Fruit fly (Drosophila melanogaster) whole organism, embryonic: ENCODE measurements around the gene lectin-24A.

Experiments
- C15 ChIP-seq: fragments of 200-800 bp; sonication (Bioruptor generic); IDR thresholded peaks from 3 replicates; pipeline ENCODE4 v1.3.6; 2022; ENCODE audit warnings: missing biosample characterization, missing genetic modification characterization
- CG10147 ChIP-seq: fragments of 200-800 bp; sonication (Bioruptor generic); optimal IDR thresholded peaks from 2 replicates; lab custom pipeline; 2019; ENCODE audit warnings: missing biosample characterization, mild to moderate bottlenecking, missing genetic modification characterization, moderate library complexity
- CG10366 ChIP-seq: fragments of 200-800 bp; sonication (Bioruptor generic); IDR thresholded peaks from 2 replicates; pipeline ENCODE4 v1.3.6; 2022; ENCODE audit warnings: missing biosample characterization, missing genetic modification characterization
- CG10431 ChIP-seq: fragments of 200-800 bp; sonication (Bioruptor generic); optimal IDR thresholded peaks from 3 replicates; lab custom pipeline; 2018; ENCODE audit warnings: missing biosample characterization, mild to moderate bottlenecking, missing genetic modification characterization
- CG10654 ChIP-seq: fragments of 200-800 bp; sonication (Bioruptor generic); optimal IDR thresholded peaks from 2 replicates; lab custom pipeline; 2016; ENCODE audit warnings: missing biosample characterization, missing genetic modification characterization
- CG11398 ChIP-seq: fragments of 200-800 bp; sonication (Bioruptor generic); optimal IDR thresholded peaks from 2 replicates; lab custom pipeline; 2016; ENCODE audit warnings: missing biosample characterization, missing genetic modification characterization
- CG12659 ChIP-seq: fragments of 200-800 bp; sonication (Bioruptor generic); optimal IDR thresholded peaks from 3 replicates; lab custom pipeline; 2017; ENCODE audit warnings: mild to moderate bottlenecking, missing biosample characterization, missing genetic modification reagents, missing genetic modification characterization
- CG14050 ChIP-seq: fragments of 200-800 bp; sonication (Bioruptor generic); IDR thresholded peaks from 3 replicates; pipeline ENCODE4 v1.3.6; 2022; ENCODE audit warnings: missing biosample characterization, missing genetic modification characterization
- CG15601 ChIP-seq: fragments of 200-800 bp; sonication (Bioruptor generic); optimal IDR thresholded peaks from 3 replicates; lab custom pipeline; 2019; ENCODE audit warnings: missing biosample characterization, mild to moderate bottlenecking, missing genetic modification characterization, moderate library complexity
- CG17361 ChIP-seq: fragments of 200-800 bp; sonication (Bioruptor generic); IDR thresholded peaks from 3 replicates; pipeline ENCODE4 v1.3.6; 2022; ENCODE audit warnings: missing biosample characterization, missing genetic modification characterization
- CG18476 ChIP-seq: fragments of 200-800 bp; sonication (Bioruptor generic); optimal IDR thresholded peaks from 2 replicates; lab custom pipeline; 2016; ENCODE audit warnings: missing biosample characterization, mild to moderate bottlenecking, missing genetic modification characterization
- CG2202 ChIP-seq: fragments of 200-800 bp; sonication (Bioruptor generic); optimal IDR thresholded peaks from 2 replicates; lab custom pipeline; 2018; ENCODE audit warnings: missing biosample characterization, mild to moderate bottlenecking, missing genetic modification characterization
- CG30431 ChIP-seq: fragments of 200-800 bp; sonication (Bioruptor generic); optimal IDR thresholded peaks from 2 replicates; lab custom pipeline; 2017; ENCODE audit warnings: missing biosample characterization, missing genetic modification characterization
- CG3065 ChIP-seq: fragments of 200-800 bp; sonication (Bioruptor generic); optimal IDR thresholded peaks from 2 replicates; lab custom pipeline; 2016; ENCODE audit warnings: missing biosample characterization, missing genetic modification characterization
- CG32532 ChIP-seq: fragments of 200-800 bp; sonication (Bioruptor generic); IDR thresholded peaks from 2 replicates; pipeline ENCODE4 v1.3.6; 2022; ENCODE audit warnings: missing biosample characterization, missing genetic modification characterization
- CG4328 ChIP-seq: fragments of 200-800 bp; sonication (Bioruptor generic); optimal IDR thresholded peaks from 3 replicates; lab custom pipeline; 2017; ENCODE audit warnings: missing biosample characterization, missing genetic modification reagents, missing genetic modification characterization
- CG6272 ChIP-seq: fragments of 200-800 bp; sonication (Bioruptor generic); IDR thresholded peaks from 2 replicates; pipeline ENCODE4 v1.3.6; 2022; ENCODE audit warnings: missing biosample characterization, missing genetic modification characterization
- CG7963 ChIP-seq: fragments of 200-800 bp; sonication (Bioruptor generic); IDR thresholded peaks from 3 replicates; pipeline ENCODE4 v1.3.6; 2022; ENCODE audit warnings: missing biosample characterization, missing genetic modification characterization; ENCODE audit not compliant: partially characterized antibody
- CG9727 ChIP-seq: fragments of 200-800 bp; sonication (Bioruptor generic); optimal IDR thresholded peaks from 3 replicates; lab custom pipeline; 2017; ENCODE audit warnings: missing biosample characterization, mild to moderate bottlenecking, missing genetic modification characterization
- Chrac-16 ChIP-seq: fragments of 200-800 bp; sonication (Bioruptor generic); optimal IDR thresholded peaks from 3 replicates; lab custom pipeline; 2016; ENCODE audit warnings: missing biosample characterization, missing genetic modification characterization
- Dad ChIP-seq: fragments of 200-800 bp; sonication (Bioruptor generic); optimal IDR thresholded peaks from 3 replicates; lab custom pipeline; 2016; ENCODE audit warnings: missing biosample characterization, missing genetic modification characterization
- Dfd ChIP-seq, 2 experiments: fragments of >200 bp; optimal IDR thresholded peaks; 2 replicates each; lab custom pipeline; 2017; ENCODE audit warnings: missing biosample characterization in 2 of 2, missing genetic modification characterization in 2 of 2
- ERR ChIP-seq: fragments of 200-800 bp; sonication (Bioruptor generic); optimal IDR thresholded peaks from 2 replicates; lab custom pipeline; 2016; ENCODE audit warnings: missing biosample characterization, missing genetic modification characterization
- Hmr ChIP-seq: fragments of 200-800 bp; sonication (Bioruptor generic); optimal IDR thresholded peaks from 3 replicates; lab custom pipeline; 2017; ENCODE audit warnings: mild to moderate bottlenecking, missing biosample characterization, missing genetic modification reagents, missing genetic modification characterization
- Hr39 ChIP-seq: fragments of >200 bp; optimal IDR thresholded peaks from 2 replicates; lab custom pipeline; 2017
- Lim3 ChIP-seq: fragments of 200-800 bp; sonication (Bioruptor generic); IDR thresholded peaks from 2 replicates; pipeline ENCODE4 v1.3.6; 2022; ENCODE audit warnings: missing biosample characterization, missing genetic modification characterization
- NK7.1 ChIP-seq: fragments of 200-800 bp; sonication (Bioruptor generic); optimal IDR thresholded peaks from 3 replicates; lab custom pipeline; 2016; ENCODE audit warnings: missing biosample characterization, missing genetic modification characterization
- Nf-YC ChIP-seq: fragments of 200-800 bp; optimal IDR thresholded peaks from 3 replicates; lab custom pipeline; 2019; ENCODE audit warnings: missing biosample characterization, mild to moderate bottlenecking, missing genetic modification characterization, moderate library complexity
- Oli ChIP-seq: fragments of 200-800 bp; sonication (Bioruptor generic); optimal IDR thresholded peaks from 2 replicates; lab custom pipeline; 2018; ENCODE audit warnings: missing biosample characterization, mild to moderate bottlenecking, missing genetic modification characterization, moderate library complexity
- Optix ChIP-seq: fragments of 200-800 bp; sonication (Bioruptor generic); IDR thresholded peaks from 3 replicates; pipeline ENCODE4 v1.3.6; 2022; ENCODE audit warnings: missing biosample characterization, missing genetic modification characterization
- Poxn ChIP-seq: fragments of 200-800 bp; sonication (Bioruptor generic); IDR thresholded peaks from 2 replicates; pipeline ENCODE4 v1.3.6; 2022; ENCODE audit warnings: missing biosample characterization, missing genetic modification characterization
- Ravus ChIP-seq: fragments of 200-800 bp; sonication (Bioruptor generic); IDR thresholded peaks from 2 replicates; pipeline ENCODE4 v1.3.6; 2022; ENCODE audit warnings: missing biosample characterization, missing genetic modification characterization
- Rfx ChIP-seq: fragments of 200-800 bp; sonication (Bioruptor generic); IDR thresholded peaks from 2 replicates; pipeline ENCODE4 v1.3.6; 2022; ENCODE audit warnings: missing biosample characterization, missing genetic modification characterization
- Xrp1 ChIP-seq: fragments of 200-800 bp; sonication (Bioruptor generic); IDR thresholded peaks from 2 replicates; pipeline ENCODE4 v1.3.6; 2022; ENCODE audit warnings: missing biosample characterization, missing genetic modification characterization
- bigmax ChIP-seq: fragments of 200-800 bp; sonication (Bioruptor generic); optimal IDR thresholded peaks from 2 replicates; lab custom pipeline; 2018; ENCODE audit warnings: missing biosample characterization, mild to moderate bottlenecking, missing genetic modification characterization
- btn ChIP-seq: fragments of 200-800 bp; sonication (Bioruptor generic); optimal IDR thresholded peaks from 2 replicates; lab custom pipeline; 2016; ENCODE audit warnings: missing biosample characterization, missing genetic modification characterization
- crp ChIP-seq, 2 experiments: fragments of 200-800 bp; sonication (Bioruptor generic); optimal IDR thresholded peaks; 2 replicates in 1 of 2; 3 replicates in 1 of 2; lab custom pipeline; 2017; ENCODE audit warnings: missing biosample characterization in 2 of 2, missing genetic modification characterization in 2 of 2, mild to moderate bottlenecking in 1 of 2, moderate library complexity in 1 of 2
- dimm ChIP-seq: fragments of 200-800 bp; sonication (Bioruptor generic); IDR thresholded peaks from 2 replicates; pipeline ENCODE4 v1.3.6; 2022; ENCODE audit warnings: missing biosample characterization, missing genetic modification characterization
- gce ChIP-seq: fragments of 200-800 bp; sonication (Bioruptor generic); IDR thresholded peaks from 3 replicates; pipeline ENCODE4 v1.3.6; 2022; ENCODE audit warnings: missing biosample characterization, missing genetic modification characterization
- gem ChIP-seq: fragments of 200-800 bp; sonication (Bioruptor generic); optimal IDR thresholded peaks from 2 replicates; lab custom pipeline; 2019; ENCODE audit warnings: missing biosample characterization, mild to moderate bottlenecking, missing genetic modification characterization, moderate library complexity
- grn ChIP-seq: fragments of 200-800 bp; sonication (Bioruptor generic); optimal IDR thresholded peaks from 3 replicates; lab custom pipeline; 2017; ENCODE audit warnings: missing biosample characterization, missing genetic modification characterization
- h ChIP-seq: fragments of >200 bp; optimal IDR thresholded peaks from 2 replicates; lab custom pipeline; 2017
- lab ChIP-seq: fragments of 200-800 bp; sonication (Bioruptor generic); optimal IDR thresholded peaks from 3 replicates; lab custom pipeline; 2017; ENCODE audit warnings: missing biosample characterization, missing genetic modification characterization, mild to moderate bottlenecking, moderate library complexity, missing genetic modification reagents
- phol ChIP-seq: fragments of 200-800 bp; sonication (Bioruptor generic); optimal IDR thresholded peaks from 3 replicates; lab custom pipeline; 2018; ENCODE audit warnings: missing biosample characterization, mild to moderate bottlenecking, missing genetic modification characterization, moderate library complexity
- sc ChIP-seq, 3 experiments: fragments of >200 bp in 2 of 3; fragments of 200-800 bp in 1 of 3; sonication (Bioruptor generic) in 1 of 3; optimal IDR thresholded peaks; 2 replicates in 2 of 3; 3 replicates in 1 of 3; lab custom pipeline; 2017; ENCODE audit warnings: mild to moderate bottlenecking in 1 of 3, missing biosample characterization in 1 of 3, missing genetic modification characterization in 1 of 3, missing genetic modification reagents in 1 of 3
- slou ChIP-seq: fragments of 200-800 bp; sonication (Bioruptor generic); optimal IDR thresholded peaks from 3 replicates; lab custom pipeline; 2016; ENCODE audit warnings: missing biosample characterization, missing genetic modification characterization
- slp2 ChIP-seq: fragments of 200-800 bp; sonication (Bioruptor generic); optimal IDR thresholded peaks from 2 replicates; lab custom pipeline; 2016; ENCODE audit warnings: missing biosample characterization, missing genetic modification characterization
- sna ChIP-seq: fragments of 200-800 bp; sonication (Bioruptor generic); IDR thresholded peaks from 2 replicates; pipeline ENCODE4 v1.3.6; 2022; ENCODE audit warnings: missing biosample characterization, missing genetic modification characterization; ENCODE audit not compliant: partially characterized antibody
- so ChIP-seq: fragments of 200-800 bp; sonication (Bioruptor generic); IDR thresholded peaks from 3 replicates; pipeline ENCODE4 v1.3.6; 2022; ENCODE audit warnings: missing biosample characterization, missing genetic modification characterization
- sr ChIP-seq: fragments of 200-800 bp; sonication (Bioruptor generic); IDR thresholded peaks from 3 replicates; pipeline ENCODE4 v1.3.6; 2022; ENCODE audit warnings: missing biosample characterization, missing genetic modification characterization
- ssp ChIP-seq: fragments of 200-800 bp; sonication (Bioruptor generic); IDR thresholded peaks from 2 replicates; pipeline ENCODE4 v1.3.6; 2022; ENCODE audit warnings: missing biosample characterization, missing genetic modification characterization
- sug ChIP-seq: fragments of 200-800 bp; optimal IDR thresholded peaks from 2 replicates; lab custom pipeline; 2019; ENCODE audit warnings: missing biosample characterization, mild to moderate bottlenecking, missing genetic modification characterization, moderate library complexity

The lectin-24A gene

dm6 chr2L:3703260-3703659, 14.3 kb downstream of the lectin-24A start, which contains the start of gene CG2816 (continued):
- TF ChIP-seq Ravus = no peak
- peak; percentile 66 for TF ChIP-seq CG12659 (GFP tag; lab: Kevin White, UChicago)
- TF ChIP-seq Lim3 (GFP tag; lab: Robert Waterston, UW) = no peak
- no peak for TF ChIP-seq so (GFP tag; lab: Robert Waterston, UW)
- TF ChIP-seq CG10654 = peak; percentile 32
- TF ChIP-seq CG3065 (GFP tag; lab: Kevin White, UChicago) = no peak
- TF ChIP-seq CG15601 (tag; lab: Kevin White, UChicago) = peak; percentile 8
- TF ChIP-seq Oli = peak; percentile 42
- TF ChIP-seq Poxn (GFP tag; lab: Robert Waterston, UW) = peak; percentile 37; the same call in 1 of the 2 replicates
- peak; percentile 98 for TF ChIP-seq Rfx (GFP tag; lab: Robert Waterston, UW)
- TF ChIP-seq btn (GFP tag; lab: Kevin White, UChicago) = no peak
- no peak for TF ChIP-seq phol (tag; lab: Kevin White, UChicago)
- TF ChIP-seq slp2 (GFP tag; lab: Kevin White, UChicago) = peak; percentile 63
- peak; percentile 24; the same call in 1 of the 3 replicates for TF ChIP-seq CG14050
- TF ChIP-seq Hr39 (lab: Kevin White, UChicago) = no peak
- TF ChIP-seq bigmax (GFP tag; lab: Kevin White, UChicago) = no peak
- TF ChIP-seq CG11398 (GFP tag; lab: Kevin White, UChicago) = no peak
- TF ChIP-seq sc (optimal IDR thresholded peaks at IDR 0.05; lab: Kevin White, UChicago) = no peak
- TF ChIP-seq sc (GFP tag; optimal IDR thresholded peaks at IDR 0.05; lab: Kevin White, UChicago) = no peak
- no peak for TF ChIP-seq ssp (GFP tag; lab: Robert Waterston, UW)
- no peak for TF ChIP-seq CG2202 (tag; lab: Kevin White, UChicago)
- TF ChIP-seq slou (GFP tag; lab: Kevin White, UChicago) = peak; percentile 14
- TF ChIP-seq CG4328 (GFP tag; lab: Kevin White, UChicago) = no peak
- TF ChIP-seq CG17361 (GFP tag; lab: Robert Waterston, UW) = no peak
- 0 out of 3 replicates have a peak, but pooled peaks have one; percentile 40 for TF ChIP-seq Optix (GFP tag; lab: Robert Waterston, UW)
- no peak for TF ChIP-seq grn (GFP tag; lab: Kevin White, UChicago)
- no peak for TF ChIP-seq Dfd (GFP tag; optimal IDR thresholded peaks at IDR 0.05; lab: Kevin White, UChicago)
- peak; percentile 81 for TF ChIP-seq gem
- TF ChIP-seq C15 (GFP tag; lab: Robert Waterston, UW) = 0 out of 3 replicates have a peak, but pooled peaks have one; percentile 18
- no peak for TF ChIP-seq dimm
- peak; percentile 63 for TF ChIP-seq lab (GFP tag; lab: Kevin White, UChicago)
- no peak for TF ChIP-seq CG10431 (GFP tag; lab: Kevin White, UChicago)
- TF ChIP-seq CG10147 (GFP tag; lab: Kevin White, UChicago) = no peak
- TF ChIP-seq Chrac-16 (GFP tag; lab: Kevin White, UChicago) = peak; percentile 60
- peak; percentile 2 for TF ChIP-seq Dad (GFP tag; lab: Kevin White, UChicago)
- no peak for TF ChIP-seq CG7963 (GFP tag; lab: Robert Waterston, UW)
- TF ChIP-seq CG30431 = peak; percentile 6
- no peak for TF ChIP-seq ERR (GFP tag; lab: Kevin White, UChicago)
- TF ChIP-seq sna = no peak
- peak; percentile 59 for TF ChIP-seq sug (tag; lab: Kevin White, UChicago)
- no peak for TF ChIP-seq CG9727
- peak; percentile 18 for TF ChIP-seq NK7.1
- no peak for TF ChIP-seq Nf-YC (tag; lab: Kevin White, UChicago)
- peak; percentile 80 for TF ChIP-seq Hmr (GFP tag; lab: Kevin White, UChicago)
- no peak for TF ChIP-seq Xrp1 (GFP tag; lab: Robert Waterston, UW)
- TF ChIP-seq CG10366 (GFP tag; lab: Robert Waterston, UW) = peak; percentile 49; the same call in 1 of the 2 replicates
- no peak for TF ChIP-seq h (lab: Kevin White, UChicago)
- TF ChIP-seq CG18476 (GFP tag; lab: Kevin White, UChicago) = no peak
- TF ChIP-seq CG32532 (GFP tag; lab: Robert Waterston, UW) = peak; percentile 70
- peak; percentile 27; the same call in 1 of the 3 replicates for TF ChIP-seq gce (GFP tag; lab: Robert Waterston, UW)
- no peak for TF ChIP-seq sr
- no peak for TF ChIP-seq CG6272
- no peak for TF ChIP-seq crp (GFP tag; optimal IDR thresholded peaks at IDR 0.05; lab: Kevin White, UChicago)
